Worm (Caenorhabditis elegans) whole organism, L1 larva: ENCODE measurements around the gene R07A4.4.

Experiments used
- C04F5.9 ChIP-seq: sonication (generic microtip); optimal IDR thresholded peaks from 2 replicates; lab custom pipeline; 2016; ENCODE audit warnings: missing genetic modification characterization, missing compliant biosample characterization
- Y116A8C.19 ChIP-seq: sonication (generic microtip); optimal IDR thresholded peaks from 2 replicates; lab custom pipeline; 2016; ENCODE audit warnings: missing compliant biosample characterization, missing genetic modification characterization, borderline replicate concordance
- alr-1 ChIP-seq: fragments of 200-800 bp; sonication (Bioruptor generic); optimal IDR thresholded peaks from 2 replicates; lab custom pipeline; 2018; ENCODE audit warnings: borderline replicate concordance, mild to moderate bottlenecking, missing genetic modification characterization, missing compliant biosample characterization
- blmp-1 ChIP-seq: fragments of 150-350 bp; optimal IDR thresholded peaks from 2 replicates; lab custom pipeline; 2014; ENCODE audit warnings: missing biosample characterization, missing genetic modification characterization
- ceh-90 ChIP-seq: sonication (generic microtip); optimal IDR thresholded peaks from 2 replicates; lab custom pipeline; 2016; ENCODE audit warnings: missing genetic modification characterization, missing compliant biosample characterization
- dsc-1 ChIP-seq: sonication (generic microtip); optimal IDR thresholded peaks from 2 replicates; lab custom pipeline; 2016; ENCODE audit warnings: mild to moderate bottlenecking, missing genetic modification characterization, missing compliant biosample characterization
- efl-1 ChIP-seq, 4 experiments: fragments of 150-350 bp; optimal IDR thresholded peaks in 3 of 4; peaks in 1 of 4; 1 replicate in 1 of 4; 2 replicates in 3 of 4; lab custom pipeline; 2014; ENCODE audit warnings: missing biosample characterization in 2 of 4, missing genetic modification characterization in 2 of 4, missing genetic modification reagents in 2 of 4
- efl-3 ChIP-seq: fragments of 200-800 bp; sonication (Bioruptor generic); optimal IDR thresholded peaks from 2 replicates; lab custom pipeline; 2018; ENCODE audit warnings: mild to moderate bottlenecking, missing genetic modification characterization, missing compliant biosample characterization
- egl-13 ChIP-seq: sonication (generic microtip); optimal IDR thresholded peaks from 2 replicates; lab custom pipeline; 2016; ENCODE audit warnings: missing genotype, missing genetic modification reagents, missing genetic modification characterization, missing compliant biosample characterization
- ets-5 ChIP-seq: fragments of 200-800 bp; sonication (Bioruptor generic); IDR thresholded peaks from 2 replicates; pipeline ENCODE4 v1.3.6; 2022; ENCODE audit warnings: missing genetic modification characterization, missing compliant biosample characterization
- fos-1 ChIP-seq: fragments of 150-350 bp; optimal IDR thresholded peaks from 2 replicates; lab custom pipeline; 2014; ENCODE audit warnings: missing biosample characterization, missing genetic modification characterization
- grh-1 ChIP-seq: fragments of 200-800 bp; sonication (Bioruptor generic); IDR thresholded peaks from 2 replicates; pipeline ENCODE4 v1.3.6; 2022; ENCODE audit warnings: missing genetic modification reagents, missing genetic modification characterization, missing compliant biosample characterization
- hlh-17 ChIP-seq: fragments of 200-800 bp; sonication (Bioruptor generic); optimal IDR thresholded peaks from 2 replicates; lab custom pipeline; 2018; ENCODE audit warnings: missing genetic modification characterization, mild to moderate bottlenecking, missing compliant biosample characterization, moderate library complexity, borderline replicate concordance
- hlh-4 ChIP-seq: sonication (generic microtip); optimal IDR thresholded peaks from 2 replicates; lab custom pipeline; 2016; ENCODE audit warnings: mild to moderate bottlenecking, missing genetic modification characterization, missing compliant biosample characterization
- jun-1 ChIP-seq: fragments of 150-350 bp; optimal IDR thresholded peaks from 2 replicates; lab custom pipeline; 2014; ENCODE audit warnings: missing biosample characterization, missing genetic modification reagents, missing genetic modification characterization
- lin-14 ChIP-seq: fragments of 200-800 bp; sonication (Bioruptor generic); optimal IDR thresholded peaks from 2 replicates; lab custom pipeline; 2018; ENCODE audit warnings: mild to moderate bottlenecking, missing genetic modification characterization, moderate library complexity, missing compliant biosample characterization
- lir-3 ChIP-seq: sonication (generic microtip); optimal IDR thresholded peaks from 2 replicates; lab custom pipeline; 2016; ENCODE audit warnings: mild to moderate bottlenecking, missing genetic modification characterization, moderate library complexity, missing compliant biosample characterization; ENCODE audit not compliant: poor library complexity
- lsy-2 ChIP-seq, 2 experiments: fragments of 150-350 bp; optimal IDR thresholded peaks; 2 replicates each; lab custom pipeline; 2014; ENCODE audit warnings: missing biosample characterization in 2 of 2, missing genetic modification characterization in 2 of 2
- mab-9 ChIP-seq: fragments of 200-800 bp; sonication (Bioruptor generic); IDR thresholded peaks from 2 replicates; pipeline ENCODE4 v1.3.6; 2022; ENCODE audit warnings: missing genetic modification reagents, missing genetic modification characterization, missing compliant biosample characterization
- mdl-1 ChIP-seq, 2 experiments: fragments of 150-350 bp; optimal IDR thresholded peaks; 2 replicates each; lab custom pipeline; 2014 to 2017; ENCODE audit warnings: missing biosample characterization in 2 of 2, missing genetic modification characterization in 2 of 2, inconsistent platforms in 1 of 2
- mef-2 ChIP-seq: fragments of 150-350 bp; optimal IDR thresholded peaks from 2 replicates; lab custom pipeline; 2014; ENCODE audit warnings: missing biosample characterization, missing genetic modification characterization
- nhr-11 ChIP-seq: fragments of 150-350 bp; optimal IDR thresholded peaks from 2 replicates; lab custom pipeline; 2014; ENCODE audit warnings: missing biosample characterization, missing genetic modification characterization
- nhr-20 ChIP-seq: sonication (generic microtip); optimal IDR thresholded peaks from 2 replicates; lab custom pipeline; 2016; ENCODE audit warnings: mild to moderate bottlenecking, missing genetic modification characterization, missing compliant biosample characterization
- nhr-237 ChIP-seq: fragments of 150-350 bp; optimal IDR thresholded peaks from 2 replicates; lab custom pipeline; 2014; ENCODE audit warnings: missing biosample characterization, missing genetic modification characterization
- nhr-28 ChIP-seq: fragments of 150-350 bp; optimal IDR thresholded peaks from 2 replicates; lab custom pipeline; 2014; ENCODE audit warnings: missing biosample characterization, missing genetic modification characterization
- nhr-71 ChIP-seq: sonication (generic microtip); optimal IDR thresholded peaks from 2 replicates; lab custom pipeline; 2016; ENCODE audit warnings: mild to moderate bottlenecking, missing genetic modification characterization, moderate library complexity, missing compliant biosample characterization
- nhr-77 ChIP-seq: fragments of 150-350 bp; optimal IDR thresholded peaks from 2 replicates; lab custom pipeline; 2014; ENCODE audit warnings: missing biosample characterization, missing genetic modification characterization
- nhr-84 ChIP-seq: sonication (generic microtip); optimal IDR thresholded peaks from 2 replicates; lab custom pipeline; 2017; ENCODE audit warnings: missing biosample characterization, missing genetic modification characterization
- nhr-85 ChIP-seq: sonication (generic microtip); peaks from one replicate; lab custom pipeline; 2016; ENCODE audit warnings: missing genetic modification characterization, inconsistent platforms, missing compliant biosample characterization
- skn-1 ChIP-seq: fragments of 150-350 bp; optimal IDR thresholded peaks from 2 replicates; lab custom pipeline; 2014; ENCODE audit warnings: missing biosample characterization, missing genetic modification characterization
- snpc-4 ChIP-seq: fragments of 150-350 bp; optimal IDR thresholded peaks from 2 replicates; lab custom pipeline; 2014; ENCODE audit warnings: missing biosample characterization, missing genetic modification characterization
- snu-23 ChIP-seq: sonication (generic microtip); optimal IDR thresholded peaks from 2 replicates; lab custom pipeline; 2016; ENCODE audit warnings: missing genetic modification characterization, missing compliant biosample characterization
- swsn-7 ChIP-seq: sonication (generic microtip); optimal IDR thresholded peaks from 2 replicates; lab custom pipeline; 2016; ENCODE audit warnings: missing genetic modification characterization, missing compliant biosample characterization
- tbx-2 ChIP-seq: sonication (generic microtip); optimal IDR thresholded peaks from 2 replicates; lab custom pipeline; 2016; ENCODE audit warnings: missing genetic modification characterization, missing compliant biosample characterization
- tlp-1 ChIP-seq: fragments of 150-350 bp; optimal IDR thresholded peaks from 2 replicates; lab custom pipeline; 2014; ENCODE audit warnings: missing biosample characterization, missing genetic modification characterization
- unc-130 ChIP-seq: fragments of 150-350 bp; optimal IDR thresholded peaks from 2 replicates; lab custom pipeline; 2017; ENCODE audit warnings: missing biosample characterization, missing genetic modification characterization, inconsistent platforms
- unc-62 ChIP-seq: fragments of 150-350 bp; optimal IDR thresholded peaks from 2 replicates; lab custom pipeline; 2014; ENCODE audit warnings: missing biosample characterization, missing genetic modification reagents, missing genetic modification characterization
- vab-15 ChIP-seq: sonication (generic microtip); optimal IDR thresholded peaks from 2 replicates; lab custom pipeline; 2017; ENCODE audit warnings: missing genotype, mild to moderate bottlenecking, missing genetic modification characterization, missing compliant biosample characterization
- xbp-1 ChIP-seq: sonication (generic microtip); optimal IDR thresholded peaks from 2 replicates; lab custom pipeline; 2016; ENCODE audit warnings: missing genetic modification characterization, missing compliant biosample characterization
- zip-4 ChIP-seq: fragments of 200-800 bp; sonication (Bioruptor generic); optimal IDR thresholded peaks from 2 replicates; lab custom pipeline; 2018; ENCODE audit warnings: mild to moderate bottlenecking, missing genetic modification characterization, moderate library complexity, missing compliant biosample characterization
- ztf-4 ChIP-seq: fragments of 150-350 bp; optimal IDR thresholded peaks from 2 replicates; lab custom pipeline; 2014; ENCODE audit warnings: missing biosample characterization, missing genetic modification characterization

The R07A4.4 gene

DNA sequence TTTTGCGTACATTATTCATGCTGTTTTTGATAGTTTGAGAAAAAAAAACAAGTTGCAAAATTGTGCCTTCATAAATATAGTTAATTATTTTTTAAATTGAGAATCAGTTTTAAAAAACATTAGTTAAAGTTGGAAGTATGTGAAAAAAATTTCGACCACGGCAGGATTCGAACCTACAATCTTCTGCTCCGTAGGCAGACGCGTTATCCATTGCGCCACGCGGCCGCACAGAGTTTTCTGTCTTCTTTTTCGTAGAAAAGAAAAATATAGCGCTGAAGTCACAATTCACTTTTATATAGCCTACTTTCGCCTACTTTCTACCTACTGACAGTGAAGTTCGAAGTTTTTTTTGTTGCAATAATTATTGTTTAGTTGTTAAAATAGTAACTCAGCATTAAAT, 25.7 kb downstream of the R07A4.4 start (continued):
- TF ChIP-seq unc-62 (GFP tag; lab: Kevin White, UChicago) (no peak), nhr-71 (tag; lab: Kevin White, UChicago) (peak; percentile 26)

DNA sequence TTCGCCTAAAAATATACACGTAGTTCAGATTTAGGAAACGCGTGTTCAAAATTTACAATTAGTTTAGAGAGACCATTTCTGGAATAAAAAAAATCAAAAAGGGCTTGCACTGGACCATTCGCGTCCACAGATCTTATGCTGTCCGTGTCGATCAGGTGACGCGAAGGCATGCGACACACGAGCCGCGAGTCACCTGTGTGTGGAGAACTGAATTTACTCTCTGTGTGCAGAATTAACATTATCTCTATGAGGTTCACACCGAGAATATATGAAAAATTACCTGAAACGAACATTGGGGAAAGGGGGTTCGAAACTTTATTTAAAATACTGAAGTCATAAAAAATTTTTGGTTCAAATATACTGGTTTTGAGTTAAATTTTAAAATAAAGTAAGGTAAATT, 29.8 kb downstream of the R07A4.4 start:
- TF ChIP-seq ztf-4 (tag; lab: Kevin White, UChicago) = no peak
- TF ChIP-seq swsn-7 = no peak
- TF ChIP-seq unc-130 (tag; lab: Kevin White, UChicago) = no peak
- TF ChIP-seq mdl-1 (tag; optimal IDR thresholded peaks at IDR 0.05; lab: Kevin White, UChicago) = no peak
- TF ChIP-seq dsc-1 (tag; lab: Kevin White, UChicago) = no peak
- no peak for TF ChIP-seq tbx-2 (tag; lab: Kevin White, UChicago)
- TF ChIP-seq tlp-1 (tag; lab: Kevin White, UChicago) = no peak
- TF ChIP-seq hlh-4 (tag; lab: Kevin White, UChicago) = no peak
- no peak for TF ChIP-seq lir-3
- no peak for TF ChIP-seq vab-15 (tag; lab: Kevin White, UChicago)
- TF ChIP-seq nhr-20 (tag; lab: Kevin White, UChicago) = no peak
- TF ChIP-seq mef-2 (tag; lab: Kevin White, UChicago) = no peak
- no peak for TF ChIP-seq snu-23
- no peak for TF ChIP-seq nhr-85 (tag; lab: Kevin White, UChicago)
- no peak for TF ChIP-seq ets-5 (GFP tag; lab: Robert Waterston, UW)
- no peak for TF ChIP-seq zip-4 (GFP tag; lab: Kevin White, UChicago)
- no peak for TF ChIP-seq snpc-4 (tag; lab: Kevin White, UChicago)
- TF ChIP-seq nhr-28 (tag; lab: Kevin White, UChicago) = no peak
- no peak for TF ChIP-seq unc-62 (GFP tag; lab: Kevin White, UChicago)

DNA sequence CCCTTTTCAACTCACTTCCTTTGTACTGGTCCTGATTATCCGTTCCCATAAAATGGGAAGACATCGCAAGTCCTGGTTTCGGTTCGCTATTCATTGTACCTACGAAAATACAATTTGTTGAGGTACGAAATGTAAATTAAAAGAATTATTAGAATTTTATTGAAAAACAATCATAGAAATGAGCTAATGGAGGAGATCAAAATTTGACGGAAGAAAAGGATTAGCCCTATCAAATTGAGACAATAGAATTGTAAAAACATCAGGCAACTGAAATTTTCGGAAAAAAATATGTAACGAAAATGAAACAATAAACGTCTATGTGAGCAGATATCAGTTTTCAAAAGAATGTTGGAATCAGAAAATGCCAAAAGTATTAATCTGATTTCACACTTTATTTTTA, 35.6 kb downstream of the R07A4.4 start, which contains the start of gene mbr-1:
mbr-1 (minus strand) TSS at position 101 of the 400 bp plus-strand sequence.
- TF ChIP-seq nhr-20 (tag; lab: Kevin White, UChicago) (no peak), blmp-1 (tag; lab: Kevin White, UChicago) (no peak), ceh-90 (tag; lab: Kevin White, UChicago) (no peak), nhr-77 (tag; lab: Kevin White, UChicago) (no peak), alr-1 (tag; lab: Kevin White, UChicago) (no peak), nhr-84 (tag; lab: Kevin White, UChicago) (no peak), lsy-2 (tag; optimal IDR thresholded peaks at IDR 0.05; lab: Kevin White, UChicago) (no peak), nhr-237 (tag; lab: Kevin White, UChicago) (no peak), hlh-17 (GFP tag; lab: Kevin White, UChicago) (no peak), skn-1 (tag; lab: Kevin White, UChicago) (no peak), jun-1 (no peak), grh-1 (no peak), egl-13 (tag; lab: Kevin White, UChicago) (no peak), ets-5 (GFP tag; lab: Robert Waterston, UW) (no peak), lir-3 (no peak), efl-3 (GFP tag; lab: Kevin White, UChicago) (no peak), fos-1 (tag; lab: Kevin White, UChicago) (no peak)

DNA sequence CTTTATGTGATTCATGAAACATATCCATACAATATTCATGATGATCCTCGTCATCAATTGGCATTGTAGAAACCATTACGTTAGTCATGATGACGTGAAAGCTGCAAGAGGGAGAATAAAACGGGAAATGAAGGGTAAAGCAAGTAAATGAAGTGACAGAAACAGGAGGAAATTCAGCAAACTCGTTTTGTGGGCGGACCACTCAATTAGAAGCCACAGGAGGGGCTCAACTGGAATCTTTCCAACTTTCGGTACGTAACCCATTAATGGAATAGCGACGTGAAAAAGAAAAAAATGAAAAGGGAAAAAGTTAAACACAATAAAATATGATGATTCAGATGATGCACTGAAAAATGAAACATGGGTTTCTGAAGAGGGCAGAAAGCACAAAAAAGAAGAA, 40.5 kb downstream of the R07A4.4 start, which contains the start of gene T01C1.4:
T01C1.4 (minus strand) TSS at position 101 of the 400 bp plus-strand sequence.
- TF ChIP-seq Y116A8C.19 (tag; lab: Kevin White, UChicago) (no peak), vab-15 (tag; lab: Kevin White, UChicago) (no peak), xbp-1 (tag; lab: Kevin White, UChicago) (no peak), efl-1 (optimal IDR thresholded peaks at IDR 0.05; lab: Kevin White, UChicago) (no peak), efl-1 (GFP tag; optimal IDR thresholded peaks at IDR 0.05 in 1 of 2; lab: Kevin White, UChicago) (peak in 1 of 2 experiments; percentile 42), mab-9 (no peak), nhr-11 (tag; lab: Kevin White, UChicago) (no peak), ets-5 (GFP tag; lab: Robert Waterston, UW) (no peak), lin-14 (GFP tag; lab: Kevin White, UChicago) (peak; percentile 41), C04F5.9 (tag; lab: Kevin White, UChicago) (no peak)
